Worm (Caenorhabditis elegans): Measurements from ENCODE around the gene usip-1.

DNA sequence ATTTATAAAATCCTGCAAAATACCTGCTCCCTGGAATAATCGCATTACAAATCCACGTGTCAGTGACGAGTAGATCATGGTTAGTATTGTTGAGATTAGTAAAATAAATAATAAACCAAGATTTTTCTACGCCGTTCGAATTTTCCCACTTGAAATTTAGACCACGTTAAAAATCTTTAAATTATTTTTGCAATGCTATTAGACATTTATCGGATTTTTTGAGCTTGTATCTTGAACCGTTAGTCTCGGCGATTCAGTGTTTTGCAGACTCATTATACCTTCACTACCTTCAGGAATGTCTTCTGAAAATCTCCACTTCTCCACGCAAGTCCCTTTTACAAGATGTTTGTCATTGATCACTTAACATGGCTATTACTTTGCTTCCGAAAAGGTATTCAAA is 21.8 kb downstream of the usip-1 start, which contains the start of gene C27A7.5:
- TF ChIP-seq nhr-11 (tag; optimal IDR thresholded peaks at IDR 0.05), result no peak
- no peak for TF ChIP-seq tbx-7 (tag; optimal IDR thresholded peaks at IDR 0.05)
- no peak for TF ChIP-seq elt-2 (tag; optimal IDR thresholded peaks at IDR 0.05)
- TF ChIP-seq ceh-19 (GFP tag; optimal IDR thresholded peaks at IDR 0.05), result no peak
- TF ChIP-seq fax-1 (tag; optimal IDR thresholded peaks at IDR 0.05), result no peak
- TF ChIP-seq ttx-3 (tag; optimal IDR thresholded peaks at IDR 0.05), result no peak
- TF ChIP-seq nhr-232 (tag; optimal IDR thresholded peaks at IDR 0.05), result no peak
- no peak for TF ChIP-seq hlh-30 (tag; optimal IDR thresholded peaks at IDR 0.05; ENCODE audit: insufficient read depth)
- TF ChIP-seq ceh-31 (tag; optimal IDR thresholded peaks at IDR 0.05), result no peak
- TF ChIP-seq npax-4 (tag; optimal IDR thresholded peaks at IDR 0.05), result no peak
- TF ChIP-seq hlh-13 (GFP tag; optimal IDR thresholded peaks at IDR 0.05), result no peak
